Worm (Caenorhabditis elegans): ENCODE data around the gene srx-136.

DNA sequence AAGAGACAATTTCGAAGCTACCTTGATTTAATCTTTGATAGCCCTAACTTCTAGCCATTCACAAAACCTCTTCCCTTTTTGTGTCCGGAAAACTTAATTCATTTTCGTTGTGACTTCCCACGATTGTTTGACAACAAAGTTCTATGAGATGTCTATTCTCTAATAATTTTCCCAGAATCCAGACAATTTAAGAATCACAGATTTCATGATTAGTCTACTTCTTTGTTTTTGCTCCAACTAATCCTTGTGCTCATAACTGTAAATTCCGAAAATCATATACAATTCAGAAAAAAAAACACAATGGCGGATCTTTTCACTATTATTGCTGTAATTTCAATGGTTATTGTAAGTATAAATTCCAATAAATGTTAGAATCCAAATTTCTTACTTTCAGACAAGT lies 5.3 kb downstream of the srx-136 start, which contains the start of gene srx-137:
- TF ChIP-seq zag-1 (tag; optimal IDR thresholded peaks at IDR 0.05) = no peak
- TF ChIP-seq nhr-42 (GFP tag; IDR thresholded peaks at IDR 0.05) = no peak
